Fruit fly (Drosophila melanogaster): ENCODE results near the gene Rop.

Gene Rop

DNA sequence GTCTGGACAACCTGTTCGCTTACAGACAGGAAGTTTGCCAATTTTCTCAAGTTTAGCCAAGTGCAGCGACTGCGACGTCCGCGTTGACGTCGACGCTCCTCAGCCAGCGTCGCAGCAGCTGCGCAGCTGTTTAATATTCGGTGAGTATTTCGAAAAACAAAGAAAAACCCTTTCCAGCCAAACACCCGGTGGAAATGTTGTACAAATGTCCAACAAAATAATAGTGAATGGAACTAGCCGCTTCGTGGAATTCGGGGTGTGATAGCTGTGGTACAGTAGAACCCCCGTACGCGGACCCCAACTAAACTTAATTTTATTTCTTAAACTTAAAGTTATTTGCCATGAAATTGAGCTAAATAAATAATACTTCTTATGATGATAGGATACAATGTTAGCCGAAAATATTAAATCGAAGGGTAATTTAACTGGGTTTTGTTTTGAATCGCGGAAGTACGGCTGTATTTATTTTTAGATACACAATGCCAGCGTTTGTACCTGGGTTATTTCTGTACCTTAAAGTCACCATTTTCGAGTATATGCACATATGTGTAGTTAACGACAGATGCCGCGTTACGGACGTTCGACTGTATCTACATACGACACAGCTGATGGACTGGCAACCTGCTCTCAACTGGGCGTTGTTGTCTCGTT, 29.8 kb downstream of the Rop start (continued):
- TF ChIP-seq pum (GFP tag; optimal IDR thresholded peaks at IDR 0.05) (peak; percentile 62), disco-r (GFP tag; optimal IDR thresholded peaks at IDR 0.05) (no peak), grau (tag; optimal IDR thresholded peaks at IDR 0.05) (peak; percentile 97), dm (GFP tag; optimal IDR thresholded peaks at IDR 0.05) (peak; percentile 26), CG9876 (GFP tag; optimal IDR thresholded peaks at IDR 0.05) (peak; percentile 18), NC2α (GFP tag; optimal IDR thresholded peaks at IDR 0.05) (peak; percentile 38), wdn (GFP tag; IDR thresholded peaks at IDR 0.05) (peak; percentile 63), yki (optimal IDR thresholded peaks at IDR 0.05) (no peak), repo (GFP tag; optimal IDR thresholded peaks at IDR 0.05) (peak; percentile 33), CG10462 (GFP tag; optimal IDR thresholded peaks at IDR 0.05) (peak; percentile 31), CG9437 (GFP tag; optimal IDR thresholded peaks at IDR 0.05) (peak; percentile 74), Drgx (GFP tag; IDR thresholded peaks at IDR 0.05) (peak; percentile 67), toy (GFP tag; IDR thresholded peaks at IDR 0.05) (no peak), Rfx (GFP tag; IDR thresholded peaks at IDR 0.05) (peak; percentile 69), chif (GFP tag; optimal IDR thresholded peaks at IDR 0.05) (peak; percentile 61 to 68), kni (GFP tag; optimal IDR thresholded peaks at IDR 0.05) (no peak), Dfd (GFP tag; optimal IDR thresholded peaks at IDR 0.05) (no peak), onecut (GFP tag; IDR thresholded peaks at IDR 0.05) (peak; percentile 39; the same call in 1 of the 2 replicates), tgo (GFP tag; IDR thresholded peaks at IDR 0.05) (peak; percentile 58), CG14667 (GFP tag; IDR thresholded peaks at IDR 0.05) (peak; percentile 38; the same call in 1 of the 2 replicates), row (GFP tag; IDR thresholded peaks at IDR 0.05) (peak; percentile 89), CG15601 (tag; optimal IDR thresholded peaks at IDR 0.05) (peak; percentile 71), exex (tag; optimal IDR thresholded peaks at IDR 0.05) (peak; percentile 5), gcm (GFP tag; optimal IDR thresholded peaks at IDR 0.05) (peak; percentile 67), unpg (GFP tag; optimal IDR thresholded peaks at IDR 0.05) (peak; percentile 69), gfzf (GFP tag; optimal IDR thresholded peaks at IDR 0.05) (no peak), Dref (GFP tag; IDR thresholded peaks at IDR 0.05) (no peak), Hr78 (GFP tag; optimal IDR thresholded peaks at IDR 0.05) (peak in 1 of 2 experiments; percentile 63), Neu2 (GFP tag; optimal IDR thresholded peaks at IDR 0.05; ENCODE audit: borderline replicate concordance) (no peak), pnt (GFP tag; optimal IDR thresholded peaks at IDR 0.05) (peak; percentile 20), CG14014 (GFP tag; IDR thresholded peaks at IDR 0.05) (peak; percentile 44; the same call in 1 of the 2 replicates), CG30020 (tag; optimal IDR thresholded peaks at IDR 0.05) (peak; percentile 32), CG8944 (GFP tag; optimal IDR thresholded peaks at IDR 0.05) (peak; percentile 52), slou (GFP tag; optimal IDR thresholded peaks at IDR 0.05) (peak; percentile 20), vvl (GFP tag; IDR thresholded peaks at IDR 0.05) (peak; percentile 66), Mes4 (GFP tag; optimal IDR thresholded peaks at IDR 0.05) (peak; percentile 11), Sry-δ (GFP tag; optimal IDR thresholded peaks at IDR 0.05) (no peak), CG17829 (tag; optimal IDR thresholded peaks at IDR 0.05) (peak; percentile 74), unc-4 (GFP tag; IDR thresholded peaks at IDR 0.05; ENCODE audit: partially characterized antibody) (no peak), ssp (GFP tag; IDR thresholded peaks at IDR 0.05) (peak; percentile 25; the same call in 1 of the 2 replicates), CG1647 (GFP tag; optimal IDR thresholded peaks at IDR 0.05) (peak; percentile 64), otp (GFP tag; IDR thresholded peaks at IDR 0.05) (peak; percentile 43; the same call in 1 of the 3 replicates), CG7271 (tag; optimal IDR thresholded peaks at IDR 0.05) (peak; percentile 7), Bdp1 (GFP tag; optimal IDR thresholded peaks at IDR 0.05) (peak; percentile 21), Eip74EF (GFP tag; optimal IDR thresholded peaks at IDR 0.05) (peak in 1 of 2 experiments; percentile 80), slbo (GFP tag; IDR thresholded peaks at IDR 0.05) (peak; percentile 65), gro (GFP tag; optimal IDR thresholded peaks at IDR 0.05) (peak; percentile 32), Max (GFP tag; optimal IDR thresholded peaks at IDR 0.05) (peak; percentile 69), Hr51 (GFP tag; optimal IDR thresholded peaks at IDR 0.05) (peak; percentile 51 to 82), mirr (GFP tag; optimal IDR thresholded peaks at IDR 0.05) (no peak)
